Fruit fly (Drosophila melanogaster): ENCODE data around the gene CG17267.
A peak's percentile ranks its signal among the peaks of the same experiment; 100 is the strongest.

CG17267 gene

DNA sequence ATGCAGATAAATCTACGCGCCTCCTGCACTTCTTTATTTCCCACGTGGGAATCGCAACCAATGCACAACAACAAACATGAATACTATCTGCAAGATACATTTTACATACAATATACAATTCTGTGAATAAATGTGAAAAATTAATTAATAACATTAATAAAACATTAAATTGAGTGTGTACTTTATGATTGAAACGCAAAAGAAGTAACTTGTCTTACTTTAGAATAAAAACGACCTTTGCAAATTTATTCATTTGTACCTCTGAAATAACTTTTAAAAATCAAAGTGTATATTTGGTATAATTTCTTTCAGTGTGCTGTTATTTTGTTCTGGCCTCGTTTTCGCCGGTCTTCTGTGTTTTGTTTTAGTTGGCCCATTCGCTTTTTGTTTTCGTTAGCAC, 25.2 kb upstream of the CG17267 start (continued):
- TF ChIP-seq CG10631 (GFP tag; optimal IDR thresholded peaks at IDR 0.05) (peak; percentile 65), CG8632 (GFP tag; optimal IDR thresholded peaks at IDR 0.05) (peak; percentile 62), ss (GFP tag; optimal IDR thresholded peaks at IDR 0.05) (peak; percentile 63 to 75), Smox (GFP tag; optimal IDR thresholded peaks at IDR 0.05) (peak; percentile 76), CG6163 (GFP tag; IDR thresholded peaks at IDR 0.05) (peak; percentile 54; the same call in 2 of the 3 replicates), fd85E (GFP tag; optimal IDR thresholded peaks at IDR 0.05) (no peak), acj6 (GFP tag; optimal IDR thresholded peaks at IDR 0.05) (peak; percentile 72), CG3919 (GFP tag; optimal IDR thresholded peaks at IDR 0.05) (peak; percentile 70), CG16779 (tag; optimal IDR thresholded peaks at IDR 0.05) (peak; percentile 45), CG6792 (GFP tag; optimal IDR thresholded peaks at IDR 0.05) (peak; percentile 65), Hr38 (GFP tag; optimal IDR thresholded peaks at IDR 0.05) (no peak), Ets21C (GFP tag; optimal IDR thresholded peaks at IDR 0.05) (peak; percentile 35), CG6276 (GFP tag; optimal IDR thresholded peaks at IDR 0.05) (peak; percentile 73), CG11762 (GFP tag; optimal IDR thresholded peaks at IDR 0.05; ENCODE audit: insufficient read depth) (peak; percentile 44), cyc (GFP tag; optimal IDR thresholded peaks at IDR 0.05) (peak; percentile 69), CG15336 (GFP tag; IDR thresholded peaks at IDR 0.05) (peak; percentile 60), Sox15 (GFP tag; optimal IDR thresholded peaks at IDR 0.05) (peak; percentile 41), fd59A (GFP tag; optimal IDR thresholded peaks at IDR 0.05) (peak; percentile 30), vri (GFP tag; optimal IDR thresholded peaks at IDR 0.05) (peak; percentile 38), Sox14 (GFP tag; optimal IDR thresholded peaks at IDR 0.05) (peak; percentile 66), Eip78C (GFP tag) (peak; percentile 96), dsx (GFP tag; optimal IDR thresholded peaks at IDR 0.05; ENCODE audit: poor library complexity, severe bottlenecking) (peak; percentile 69), Sox102F (GFP tag; optimal IDR thresholded peaks at IDR 0.05) (peak; percentile 70), Ets96B (tag; optimal IDR thresholded peaks at IDR 0.05) (peak; percentile 75), CG6808 (GFP tag; optimal IDR thresholded peaks at IDR 0.05) (peak; percentile 53), CG31627 (GFP tag; optimal IDR thresholded peaks at IDR 0.05) (peak; percentile 68), CG11294 (GFP tag; IDR thresholded peaks at IDR 0.05) (no peak), Gug (GFP tag; IDR thresholded peaks at IDR 0.05) (peak; percentile 16; the same call in 1 of the 2 replicates), Met (GFP tag; optimal IDR thresholded peaks at IDR 0.05) (peak; percentile 83), Eip93F (GFP tag; optimal IDR thresholded peaks at IDR 0.05) (no peak), net (GFP tag; optimal IDR thresholded peaks at IDR 0.05) (peak; percentile 20), Eip75B (GFP tag; optimal IDR thresholded peaks at IDR 0.05) (peak; percentile 73), topi (GFP tag; optimal IDR thresholded peaks at IDR 0.05) (peak; percentile 80), CG8119 (GFP tag; IDR thresholded peaks at IDR 0.05) (peak; percentile 58), eg (GFP tag; IDR thresholded peaks at IDR 0.05) (peak; percentile 59)

DNA sequence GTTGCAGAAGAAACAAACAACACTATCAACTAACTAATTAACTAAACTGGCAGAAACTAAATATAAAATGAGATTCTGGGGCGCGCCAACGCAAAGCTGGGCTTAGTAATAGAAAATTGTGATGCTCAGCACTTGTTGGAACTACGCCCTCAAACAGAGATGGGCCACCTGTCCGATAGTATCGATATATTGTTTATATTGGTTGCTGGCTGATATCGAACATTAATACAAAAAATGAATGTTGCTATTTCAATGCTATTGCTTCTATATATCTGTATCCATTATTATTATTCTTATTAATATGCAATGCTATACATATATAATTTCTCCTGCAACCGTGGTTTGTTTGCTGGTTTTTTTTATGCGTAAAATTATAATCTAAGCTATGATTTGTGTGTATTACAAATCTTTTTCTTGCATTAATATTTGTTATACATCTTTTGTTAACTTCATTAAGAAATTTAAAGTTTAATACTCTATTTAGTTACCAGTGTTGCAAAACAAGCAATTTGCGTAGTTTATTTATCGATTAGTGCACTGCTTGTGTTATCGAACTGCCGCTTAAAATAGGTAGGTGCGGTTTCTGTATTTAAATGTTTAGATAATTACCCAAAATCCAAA, 23.4 kb upstream of the CG17267 start, which contains the start of gene CG31195:
Gene CG31195, minus strand, starts transcription at position 195 of the 621 bp plus-strand sequence.
- TF ChIP-seq CG6808 (GFP tag; optimal IDR thresholded peaks at IDR 0.05) = no peak
- TF ChIP-seq Eip93F (GFP tag; optimal IDR thresholded peaks at IDR 0.05) = peak; percentile 8
- no peak for TF ChIP-seq CG11902 (GFP tag; optimal IDR thresholded peaks at IDR 0.05)
- TF ChIP-seq esn (GFP tag; optimal IDR thresholded peaks at IDR 0.05) = peak; percentile 30
- peak; percentile 65 for TF ChIP-seq svp (GFP tag)
- TF ChIP-seq CG10631 (GFP tag; optimal IDR thresholded peaks at IDR 0.05) = peak; percentile 30
- TF ChIP-seq Sox102F (GFP tag; optimal IDR thresholded peaks at IDR 0.05) = no peak
- no peak for TF ChIP-seq OdsH (GFP tag; optimal IDR thresholded peaks at IDR 0.05)
- peak; percentile 3 for TF ChIP-seq acj6 (GFP tag; optimal IDR thresholded peaks at IDR 0.05)
- no peak for TF ChIP-seq fd85E (GFP tag; optimal IDR thresholded peaks at IDR 0.05)

All from whole organism, prepupa.